Fruit fly (Drosophila melanogaster): ENCODE data around the gene CG10646.
A peak's percentile ranks its signal among the peaks of the same experiment; 100 is the strongest.

Gene CG10646

dm6 chr3L:12471471-12471978 lies 32.2 kb downstream of the CG10646 start, which contains the start of gene CG10616 (continued):
- TF ChIP-seq nau (GFP tag; optimal IDR thresholded peaks at IDR 0.05), result no peak
- no peak for TF ChIP-seq H15 (GFP tag; IDR thresholded peaks at IDR 0.05)
- no peak for TF ChIP-seq CG12219 (GFP tag; optimal IDR thresholded peaks at IDR 0.05)
- TF ChIP-seq Rx (GFP tag; IDR thresholded peaks at IDR 0.05), result no peak
- no peak for TF ChIP-seq Nf-YA (GFP tag; IDR thresholded peaks at IDR 0.05)
- no peak for TF ChIP-seq CG10431 (GFP tag; optimal IDR thresholded peaks at IDR 0.05)
- no peak for TF ChIP-seq CG17912 (GFP tag; optimal IDR thresholded peaks at IDR 0.05)
- TF ChIP-seq CG11696 (GFP tag; IDR thresholded peaks at IDR 0.05), result no peak
- no peak for TF ChIP-seq cad (GFP tag; optimal IDR thresholded peaks at IDR 0.05)
- peak; percentile 68 for TF ChIP-seq Dp (GFP tag; optimal IDR thresholded peaks at IDR 0.05)
- no peak for TF ChIP-seq CG2199 (GFP tag; IDR thresholded peaks at IDR 0.05)
- TF ChIP-seq CG10321 (GFP tag; IDR thresholded peaks at IDR 0.05), result no peak
- peak; percentile 53 for TF ChIP-seq CG4617 (GFP tag; optimal IDR thresholded peaks at IDR 0.05; ENCODE audit: borderline replicate concordance)
- TF ChIP-seq Hr78 (GFP tag; optimal IDR thresholded peaks at IDR 0.05), result no peak
- no peak for TF ChIP-seq PHDP (tag; optimal IDR thresholded peaks at IDR 0.05)
- no peak for TF ChIP-seq CG7786 (GFP tag; optimal IDR thresholded peaks at IDR 0.05)
- TF ChIP-seq CG14667 (GFP tag; IDR thresholded peaks at IDR 0.05), result no peak
- no peak for TF ChIP-seq CG12155 (GFP tag; optimal IDR thresholded peaks at IDR 0.05)
- TF ChIP-seq CG14965 (GFP tag; optimal IDR thresholded peaks at IDR 0.05; ENCODE audit: borderline replicate concordance), result no peak
- peak; percentile 96 for TF ChIP-seq CG11560 (tag; IDR thresholded peaks at IDR 0.05)
- no peak for TF ChIP-seq NC2α (GFP tag; optimal IDR thresholded peaks at IDR 0.05)
- TF ChIP-seq ssp (GFP tag; IDR thresholded peaks at IDR 0.05), result no peak
- TF ChIP-seq Fer2 (tag; optimal IDR thresholded peaks at IDR 0.05), result no peak
- peak; percentile 99 for TF ChIP-seq Dll (GFP tag; IDR thresholded peaks at IDR 0.05; ENCODE audit: partially characterized antibody)
- no peak for TF ChIP-seq CkIIα-i1 (GFP tag; IDR thresholded peaks at IDR 0.05)
- TF ChIP-seq Hr3 (GFP tag; optimal IDR thresholded peaks at IDR 0.05), result no peak
- TF ChIP-seq Nf-YC (tag; optimal IDR thresholded peaks at IDR 0.05), result no peak
- no peak for TF ChIP-seq CG5953 (GFP tag; IDR thresholded peaks at IDR 0.05)
- TF ChIP-seq pho (GFP tag; optimal IDR thresholded peaks at IDR 0.05), result no peak
- no peak for TF ChIP-seq Hsf (GFP tag; optimal IDR thresholded peaks at IDR 0.05)
- TF ChIP-seq CG12769 (tag; optimal IDR thresholded peaks at IDR 0.05), result no peak
- TF ChIP-seq CG18011 (GFP tag; optimal IDR thresholded peaks at IDR 0.05), result no peak
- no peak for TF ChIP-seq ken (GFP tag; IDR thresholded peaks at IDR 0.05)
- peak; percentile 71; the same call in 1 of the 2 replicates for TF ChIP-seq CG42726 (GFP tag; IDR thresholded peaks at IDR 0.05; ENCODE audit: partially characterized antibody)
- TF ChIP-seq ap (GFP tag; IDR thresholded peaks at IDR 0.05), result no peak
- no peak for TF ChIP-seq CG4820 (GFP tag; optimal IDR thresholded peaks at IDR 0.05)
- no peak for TF ChIP-seq tx (GFP tag; optimal IDR thresholded peaks at IDR 0.05)
- no peak for TF ChIP-seq grau (tag; optimal IDR thresholded peaks at IDR 0.05)
- no peak for TF ChIP-seq CG13123 (GFP tag; optimal IDR thresholded peaks at IDR 0.05)
- no peak for TF ChIP-seq br (optimal IDR thresholded peaks at IDR 0.05)
- TF ChIP-seq ems (GFP tag; optimal IDR thresholded peaks at IDR 0.05), result no peak
- no peak for TF ChIP-seq CG4854 (GFP tag; optimal IDR thresholded peaks at IDR 0.05)
- TF ChIP-seq Aef1 (GFP tag; IDR thresholded peaks at IDR 0.05), result no peak
- TF ChIP-seq repo (GFP tag; optimal IDR thresholded peaks at IDR 0.05), result no peak
- TF ChIP-seq CG1792 (GFP tag; optimal IDR thresholded peaks at IDR 0.05), result no peak
- no peak for TF ChIP-seq slou (GFP tag; optimal IDR thresholded peaks at IDR 0.05)
- no peak for TF ChIP-seq CG17385 (GFP tag; optimal IDR thresholded peaks at IDR 0.05)
- no peak for TF ChIP-seq p53 (GFP tag; optimal IDR thresholded peaks at IDR 0.05)
- no peak for TF ChIP-seq CG8359 (GFP tag; optimal IDR thresholded peaks at IDR 0.05; ENCODE audit: borderline replicate concordance)
- TF ChIP-seq Vsx1 (GFP tag; optimal IDR thresholded peaks at IDR 0.05), result no peak
- no peak for TF ChIP-seq CG31224 (GFP tag; IDR thresholded peaks at IDR 0.05)
- TF ChIP-seq caup (GFP tag; optimal IDR thresholded peaks at IDR 0.05; ENCODE audit: severe bottlenecking), result no peak
